Worm (Caenorhabditis elegans) whole organism, early embryonic: ENCODE measurements around the gene ifo-1.

Source experiments
- B0310.2 ChIP-seq: sonication (generic microtip); optimal IDR thresholded peaks from 2 replicates; lab custom pipeline; 2016; ENCODE audit warnings: mild to moderate bottlenecking, missing genetic modification characterization, missing compliant biosample characterization
- F13C5.2 ChIP-seq: sonication (generic microtip); optimal IDR thresholded peaks from 2 replicates; lab custom pipeline; 2017; ENCODE audit warnings: mild to moderate bottlenecking, missing genetic modification characterization, inconsistent platforms, missing compliant biosample characterization
- aly-1 ChIP-seq: sonication (generic microtip); optimal IDR thresholded peaks from 2 replicates; lab custom pipeline; 2016; ENCODE audit warnings: missing genetic modification characterization, missing compliant biosample characterization
- ama-1 ChIP-seq: fragments of 150-350 bp; optimal IDR thresholded peaks from 2 replicates; lab custom pipeline; 2014
- ceh-13 ChIP-seq: fragments of 200-800 bp; sonication (Bioruptor generic); optimal IDR thresholded peaks from 2 replicates; lab custom pipeline; 2018; ENCODE audit warnings: mild to moderate bottlenecking, missing genetic modification characterization, missing compliant biosample characterization
- ceh-36 ChIP-seq: sonication (generic microtip); optimal IDR thresholded peaks from 2 replicates; lab custom pipeline; 2016; ENCODE audit warnings: missing genetic modification characterization, inconsistent platforms, missing compliant biosample characterization
- ets-7 ChIP-seq: sonication (generic microtip); optimal IDR thresholded peaks from 2 replicates; lab custom pipeline; 2016; ENCODE audit warnings: missing genotype, missing genetic modification characterization, missing compliant biosample characterization
- flt-1 ChIP-seq: fragments of 200-800 bp; sonication (Bioruptor generic); IDR thresholded peaks from 2 replicates; pipeline ENCODE4 v1.3.6; 2022; ENCODE audit warnings: missing genetic modification characterization, missing compliant biosample characterization
- sea-1 ChIP-seq: fragments of 200-800 bp; sonication (Bioruptor generic); conservative IDR thresholded peaks from 2 replicates; pipeline ENCODE4 v1.3.6; 2022; ENCODE audit warnings: missing genetic modification characterization, missing compliant biosample characterization
- tbx-11 ChIP-seq: fragments of 200-800 bp; sonication (Bioruptor generic); IDR thresholded peaks from 2 replicates; pipeline ENCODE4 v1.3.6; 2022; ENCODE audit warnings: missing genetic modification characterization, missing compliant biosample characterization
- tbx-37 ChIP-seq: fragments of 200-800 bp; sonication (Bioruptor generic); conservative IDR thresholded peaks from 2 replicates; pipeline ENCODE4 v1.3.6; 2022; ENCODE audit warnings: missing genetic modification reagents, missing genetic modification characterization, missing compliant biosample characterization

- no peak for TF ChIP-seq ama-1 (lab: Kevin White, UChicago)
- TF ChIP-seq sea-1 = no peak
- no peak for TF ChIP-seq B0310.2 (tag; lab: Kevin White, UChicago)
- no peak for TF ChIP-seq tbx-37 (GFP tag; lab: Robert Waterston, UW)
- no peak for TF ChIP-seq ets-7 (tag; lab: Kevin White, UChicago)
- no peak for TF ChIP-seq flt-1
- TF ChIP-seq ceh-36 (tag; lab: Kevin White, UChicago) = no peak
- TF ChIP-seq tbx-11 (GFP tag; lab: Robert Waterston, UW) = no peak
- TF ChIP-seq aly-1 (tag; lab: Kevin White, UChicago) = no peak
- TF ChIP-seq ceh-13 (GFP tag; lab: Kevin White, UChicago) = no peak
- TF ChIP-seq F13C5.2 (tag; lab: Kevin White, UChicago) = no peak
Observed at ce11 chrIV:7276661-7277060, 49.8 kb downstream of the ifo-1 start, which contains the start of gene C06E4.2.
